Worm (Caenorhabditis elegans): Measurements from ENCODE around the gene srx-113.

ce11 chrV:12612118-12612517 lies 19.8 kb downstream of the srx-113 start, which contains the start of gene cyc-2.2:
- TF ChIP-seq nhr-11 (tag; optimal IDR thresholded peaks at IDR 0.05): no peak
- TF ChIP-seq ztf-11 (tag; optimal IDR thresholded peaks at IDR 0.05): no peak
- no peak for TF ChIP-seq blmp-1 (tag; optimal IDR thresholded peaks at IDR 0.05)
- TF ChIP-seq ets-5 (GFP tag; IDR thresholded peaks at IDR 0.05): no peak
- no peak for TF ChIP-seq elt-2 (tag; optimal IDR thresholded peaks at IDR 0.05)
- TF ChIP-seq dpl-1 (GFP tag; optimal IDR thresholded peaks at IDR 0.05): no peak
- TF ChIP-seq efl-1 (optimal IDR thresholded peaks at IDR 0.05): no peak
- no peak for TF ChIP-seq efl-1 (GFP tag; optimal IDR thresholded peaks at IDR 0.05 in 1 of 2)
- no peak for TF ChIP-seq pqm-1 (tag; optimal IDR thresholded peaks at IDR 0.05)
- no peak for TF ChIP-seq aly-2 (tag; optimal IDR thresholded peaks at IDR 0.05)
- no peak for TF ChIP-seq ceh-82 (tag; optimal IDR thresholded peaks at IDR 0.05)
- no peak for TF ChIP-seq elt-3 (tag; optimal IDR thresholded peaks at IDR 0.05)
- no peak for TF ChIP-seq F16B12.6 (tag; optimal IDR thresholded peaks at IDR 0.05)
- no peak for TF ChIP-seq fkh-4 (tag; optimal IDR thresholded peaks at IDR 0.05; ENCODE audit: borderline replicate concordance)
